Worm (Caenorhabditis elegans): ENCODE data around the gene idpa-2.
A peak's percentile ranks its signal among the peaks of the same experiment; 100 is the strongest.

idpa-2 gene

DNA sequence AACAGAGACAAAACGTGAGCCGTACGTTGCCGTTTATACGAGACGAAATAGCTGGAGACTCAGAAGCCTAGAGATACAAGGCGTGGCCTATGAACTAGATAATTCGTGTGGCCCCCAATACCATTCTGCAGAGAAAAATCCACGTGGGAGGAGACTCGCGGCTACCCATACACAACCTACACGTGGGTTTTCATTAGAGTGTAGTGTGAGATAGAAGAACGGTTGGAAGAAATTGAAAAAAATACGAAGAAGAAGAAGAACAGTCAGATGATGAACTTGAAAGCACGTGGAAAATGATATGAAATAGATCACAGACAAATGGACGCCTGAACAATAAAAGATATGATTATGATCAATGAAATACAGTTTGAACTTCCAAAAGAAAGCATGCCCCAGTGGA, 27.4 kb downstream of the idpa-2 start (continued):
- TF ChIP-seq pqm-1 (tag; optimal IDR thresholded peaks at IDR 0.05) (no peak), mxl-3 (GFP tag; optimal IDR thresholded peaks at IDR 0.05) (peak; percentile 95), aha-1 (tag) (peak; percentile 70), nhr-25 (tag; optimal IDR thresholded peaks at IDR 0.05; ENCODE audit: borderline replicate concordance, insufficient read depth) (peak; percentile 30), nhr-28 (tag; optimal IDR thresholded peaks at IDR 0.05) (peak; percentile 87)

ce11 chrII:8764332-8764731, 28.2 kb downstream of the idpa-2 start:
- TF ChIP-seq hlh-30 (tag; optimal IDR thresholded peaks at IDR 0.05; ENCODE audit: insufficient read depth), result peak; percentile 35
- TF ChIP-seq aha-1 (tag), result peak; percentile 8
- TF ChIP-seq spr-1 (tag; optimal IDR thresholded peaks at IDR 0.05), result no peak
- TF ChIP-seq mxl-3 (GFP tag; optimal IDR thresholded peaks at IDR 0.05), result no peak
- TF ChIP-seq egl-27 (tag; optimal IDR thresholded peaks at IDR 0.05), result no peak
- TF ChIP-seq ceh-82 (tag; optimal IDR thresholded peaks at IDR 0.05), result no peak
- TF ChIP-seq unc-62 (GFP tag; optimal IDR thresholded peaks at IDR 0.05 in 1 of 2), result peak in 1 of 2 experiments; percentile 13
- TF ChIP-seq unc-62 (tag; optimal IDR thresholded peaks at IDR 0.05), result no peak
- no peak for TF ChIP-seq saeg-2 (GFP tag; IDR thresholded peaks at IDR 0.05)
- TF ChIP-seq mdl-1 (tag; optimal IDR thresholded peaks at IDR 0.05), result no peak
- no peak for TF ChIP-seq aly-2 (tag; optimal IDR thresholded peaks at IDR 0.05)

ce11 chrII:8763367-8763766, 29.2 kb downstream of the idpa-2 start:
- TF ChIP-seq aha-1 (tag) (peak; percentile 68), nhr-28 (tag; optimal IDR thresholded peaks at IDR 0.05) (peak; percentile 56), unc-130 (GFP tag; optimal IDR thresholded peaks at IDR 0.05) (no peak)

ce11 chrII:8761739-8762138, 30.8 kb downstream of the idpa-2 start:
- TF ChIP-seq saeg-2 (GFP tag; IDR thresholded peaks at IDR 0.05) (no peak), hlh-11 (tag; optimal IDR thresholded peaks at IDR 0.05) (no peak), ztf-11 (tag; optimal IDR thresholded peaks at IDR 0.05) (no peak), pqm-1 (tag; optimal IDR thresholded peaks at IDR 0.05) (peak; percentile 44), mxl-2 (GFP tag; conservative IDR thresholded peaks at IDR 0.05) (no peak), mes-2 (tag; optimal IDR thresholded peaks at IDR 0.05; ENCODE audit: poor library complexity, severe bottlenecking) (no peak), dmd-6 (GFP tag; IDR thresholded peaks at IDR 0.05) (0 out of 2 replicates have a peak, but pooled peaks have one; percentile 15), duxl-1 (tag; optimal IDR thresholded peaks at IDR 0.05; ENCODE audit: poor library complexity) (no peak), mdt-29 (GFP tag; IDR thresholded peaks at IDR 0.05) (no peak), pha-4 (GFP tag; IDR thresholded peaks at IDR 0.05) (no peak), pha-4 (tag; optimal IDR thresholded peaks at IDR 0.05) (no peak), snpc-1.2 (GFP tag; IDR thresholded peaks at IDR 0.05) (no peak), daf-19 (GFP tag; conservative IDR thresholded peaks at IDR 0.05) (no peak), nhr-28 (tag; optimal IDR thresholded peaks at IDR 0.05) (peak; percentile 19)

- no peak for TF ChIP-seq nhr-10 (tag; optimal IDR thresholded peaks at IDR 0.05)
- no peak for TF ChIP-seq F37D6.2 (tag; optimal IDR thresholded peaks at IDR 0.05)
- no peak for TF ChIP-seq pha-4 (GFP tag; IDR thresholded peaks at IDR 0.05)
- no peak for TF ChIP-seq pha-4 (tag; optimal IDR thresholded peaks at IDR 0.05)
Measured at ce11 chrII:8759493-8759892, 33.0 kb downstream of the idpa-2 start, which contains the start of gene fut-1. Gene fut-1, minus strand, starts transcription at chrII:8759593.

DNA sequence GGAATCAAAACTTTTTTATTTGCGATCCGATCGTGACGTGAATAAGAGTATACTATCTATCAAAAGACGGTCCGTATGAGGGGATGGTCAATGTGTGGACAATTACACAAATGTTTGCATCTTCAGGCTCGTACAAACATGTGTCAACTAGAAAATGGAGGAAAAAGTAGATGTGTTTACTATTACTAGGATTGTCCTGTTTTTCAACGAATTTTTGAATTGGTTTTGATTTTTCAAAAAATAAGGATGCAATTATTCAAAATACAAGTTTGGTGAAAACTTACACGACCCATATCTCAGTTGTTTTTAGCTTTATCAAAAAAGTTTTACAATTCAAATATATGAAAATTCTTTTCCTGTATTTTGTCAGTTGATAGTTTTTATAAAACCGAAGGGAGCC, 37.3 kb downstream of the idpa-2 start, which contains the start of gene K08F8.7:
K08F8.7 (minus strand) TSS at position 101 of the 400 bp plus-strand sequence.
- TF ChIP-seq jun-1 (tag; optimal IDR thresholded peaks at IDR 0.05), result no peak
- no peak for TF ChIP-seq lin-29 (GFP tag; IDR thresholded peaks at IDR 0.05)
- no peak for TF ChIP-seq lin-13 (GFP tag; optimal IDR thresholded peaks at IDR 0.05)
- no peak for TF ChIP-seq mes-2 (tag; optimal IDR thresholded peaks at IDR 0.05; ENCODE audit: poor library complexity, severe bottlenecking)
- no peak for TF ChIP-seq dmd-9 (GFP tag; IDR thresholded peaks at IDR 0.05)
- TF ChIP-seq F10B5.3 (tag; optimal IDR thresholded peaks at IDR 0.05), result no peak
- no peak for TF ChIP-seq ceh-82 (tag; optimal IDR thresholded peaks at IDR 0.05)
- no peak for TF ChIP-seq mdt-29 (GFP tag; IDR thresholded peaks at IDR 0.05)
- no peak for TF ChIP-seq ztf-7 (tag; optimal IDR thresholded peaks at IDR 0.05)

Measured in whole organism, L4 larva.